Fruit fly (Drosophila melanogaster) whole organism, embryonic: ENCODE results near the gene CG6294.
A peak's percentile ranks its signal among the peaks of the same experiment; 100 is the strongest.

ENCODE experiments used
- Adf1 ChIP-seq: fragments of 200-800 bp; sonication (Bioruptor generic); IDR thresholded peaks from 2 replicates; pipeline ENCODE4 v1.3.6; 2022; ENCODE audit warnings: missing biosample characterization, missing genetic modification characterization
- Atf3 ChIP-seq: fragments of 200-800 bp; sonication (Bioruptor generic); optimal IDR thresholded peaks from 3 replicates; lab custom pipeline; 2016; ENCODE audit warnings: missing biosample characterization, missing genetic modification characterization
- Bgb ChIP-seq: fragments of 200-800 bp; sonication (Bioruptor generic); IDR thresholded peaks from 2 replicates; pipeline ENCODE4 v1.3.6; 2022; ENCODE audit warnings: missing biosample characterization, missing genetic modification characterization; ENCODE audit not compliant: partially characterized antibody
- CG10209 ChIP-seq: fragments of 200-800 bp; sonication (Bioruptor generic); optimal IDR thresholded peaks from 3 replicates; lab custom pipeline; 2017; ENCODE audit warnings: missing biosample characterization, mild to moderate bottlenecking, missing genetic modification characterization, missing genetic modification reagents
- CG11093 ChIP-seq: fragments of 200-800 bp; sonication (Bioruptor generic); IDR thresholded peaks from 3 replicates; pipeline ENCODE4 v1.3.6; 2022; ENCODE audit warnings: missing biosample characterization, missing genetic modification characterization
- CG11695 ChIP-seq: fragments of 200-800 bp; sonication (Bioruptor generic); IDR thresholded peaks from 3 replicates; pipeline ENCODE4 v1.3.6; 2022; ENCODE audit warnings: missing biosample characterization, missing genetic modification characterization
- CG12391 ChIP-seq: fragments of 200-800 bp; sonication (Bioruptor generic); optimal IDR thresholded peaks from 3 replicates; lab custom pipeline; 2018; ENCODE audit warnings: missing biosample characterization, mild to moderate bottlenecking, missing genetic modification characterization, moderate library complexity
- CG13123 ChIP-seq: fragments of 200-800 bp; sonication (Bioruptor generic); optimal IDR thresholded peaks from 2 replicates; lab custom pipeline; 2016; ENCODE audit warnings: missing biosample characterization, missing genetic modification characterization
- CG13775 ChIP-seq: fragments of 200-800 bp; sonication (Bioruptor generic); optimal IDR thresholded peaks from 3 replicates; lab custom pipeline; 2017; ENCODE audit warnings: missing biosample characterization, mild to moderate bottlenecking, missing genetic modification characterization
- CG14441 ChIP-seq: fragments of 200-800 bp; sonication (Bioruptor generic); IDR thresholded peaks from 2 replicates; pipeline ENCODE4 v1.3.6; 2022; ENCODE audit warnings: missing biosample characterization, missing genetic modification characterization
- CG15479 ChIP-seq: fragments of 200-800 bp; sonication (Bioruptor generic); optimal IDR thresholded peaks from 3 replicates; lab custom pipeline; 2019; ENCODE audit warnings: missing biosample characterization, mild to moderate bottlenecking, missing genetic modification characterization, moderate library complexity
- CG1647 ChIP-seq: fragments of 200-800 bp; sonication (Bioruptor generic); optimal IDR thresholded peaks from 3 replicates; lab custom pipeline; 2016; ENCODE audit warnings: missing biosample characterization, missing genetic modification characterization
- CG1832 ChIP-seq: fragments of 200-800 bp; sonication (Bioruptor generic); optimal IDR thresholded peaks from 2 replicates; lab custom pipeline; 2017; ENCODE audit warnings: missing biosample characterization, mild to moderate bottlenecking, missing genetic modification characterization, inconsistent platforms
- CG18764 ChIP-seq: fragments of 200-800 bp; sonication (Bioruptor generic); optimal IDR thresholded peaks from 3 replicates; lab custom pipeline; 2016; ENCODE audit warnings: missing biosample characterization, missing genetic modification characterization
- CG2875 ChIP-seq: fragments of 200-800 bp; sonication (Bioruptor generic); optimal IDR thresholded peaks from 2 replicates; lab custom pipeline; 2017; ENCODE audit warnings: missing biosample characterization, mild to moderate bottlenecking, missing genetic modification characterization, missing genetic modification reagents
- CG30431 ChIP-seq: fragments of 200-800 bp; sonication (Bioruptor generic); optimal IDR thresholded peaks from 2 replicates; lab custom pipeline; 2017; ENCODE audit warnings: missing biosample characterization, missing genetic modification characterization
- CG3995 ChIP-seq: fragments of 200-800 bp; sonication (Bioruptor generic); optimal IDR thresholded peaks from 3 replicates; lab custom pipeline; 2016; ENCODE audit warnings: missing biosample characterization, missing genetic modification characterization
- CG42726 ChIP-seq: fragments of 200-800 bp; sonication (Bioruptor generic); IDR thresholded peaks from 2 replicates; pipeline ENCODE4 v1.3.6; 2022; ENCODE audit warnings: missing biosample characterization, missing genetic modification characterization; ENCODE audit not compliant: partially characterized antibody
- CG4360 ChIP-seq: fragments of 200-800 bp; sonication (Bioruptor generic); IDR thresholded peaks from 2 replicates; pipeline ENCODE4 v1.3.6; 2022; ENCODE audit warnings: missing biosample characterization, missing genetic modification characterization
- CG6689 ChIP-seq: fragments of 200-800 bp; sonication (Bioruptor generic); IDR thresholded peaks from 2 replicates; pipeline ENCODE4 v1.3.6; 2022; ENCODE audit warnings: missing biosample characterization, missing genetic modification characterization
- CG6854 ChIP-seq: fragments of 200-800 bp; sonication (Bioruptor generic); optimal IDR thresholded peaks from 3 replicates; lab custom pipeline; 2017; ENCODE audit warnings: missing biosample characterization, mild to moderate bottlenecking, missing genetic modification characterization
- CG8388 ChIP-seq: fragments of 200-800 bp; sonication (Bioruptor generic); optimal IDR thresholded peaks from 2 replicates; lab custom pipeline; 2019; ENCODE audit warnings: missing biosample characterization, mild to moderate bottlenecking, missing genetic modification characterization, moderate library complexity
- CG9609 ChIP-seq: fragments of 200-800 bp; sonication (Bioruptor generic); optimal IDR thresholded peaks from 3 replicates; lab custom pipeline; 2016; ENCODE audit warnings: missing biosample characterization, missing genetic modification characterization
- CG9932 ChIP-seq: fragments of 200-800 bp; sonication (Bioruptor generic); IDR thresholded peaks from 2 replicates; pipeline ENCODE4 v1.3.6; 2022; ENCODE audit warnings: missing biosample characterization, missing genetic modification characterization
- D ChIP-seq, 2 experiments: fragments of 200-800 bp in 1 of 2; fragments of >200 bp in 1 of 2; sonication (Bioruptor generic) in 1 of 2; optimal IDR thresholded peaks; 2 replicates in 1 of 2; 3 replicates in 1 of 2; lab custom pipeline; 2017; ENCODE audit warnings: mild to moderate bottlenecking in 1 of 2, missing biosample characterization in 1 of 2, missing genetic modification characterization in 1 of 2, missing genetic modification reagents in 1 of 2
- Dbx ChIP-seq: fragments of 200-800 bp; sonication (Bioruptor generic); IDR thresholded peaks from 3 replicates; pipeline ENCODE4 v1.3.6; 2022; ENCODE audit warnings: missing biosample characterization, missing genetic modification characterization
- Doc3 ChIP-seq: fragments of 200-800 bp; sonication (Bioruptor generic); IDR thresholded peaks from 3 replicates; pipeline ENCODE4 v1.3.6; 2022; ENCODE audit warnings: missing biosample characterization, missing genetic modification characterization; ENCODE audit not compliant: partially characterized antibody
- ERR ChIP-seq: fragments of 200-800 bp; sonication (Bioruptor generic); optimal IDR thresholded peaks from 2 replicates; lab custom pipeline; 2016; ENCODE audit warnings: missing biosample characterization, missing genetic modification characterization
- Fer1 ChIP-seq: fragments of 200-800 bp; sonication (Bioruptor generic); optimal IDR thresholded peaks from 2 replicates; lab custom pipeline; 2017; ENCODE audit warnings: missing biosample characterization, mild to moderate bottlenecking, missing genetic modification characterization
- Hsf ChIP-seq: fragments of 200-800 bp; sonication (Bioruptor generic); optimal IDR thresholded peaks from 3 replicates; lab custom pipeline; 2016; ENCODE audit warnings: missing biosample characterization, missing genetic modification characterization
- Lhr ChIP-seq: fragments of 200-800 bp; sonication (Bioruptor generic); optimal IDR thresholded peaks from 3 replicates; lab custom pipeline; 2017; ENCODE audit warnings: mild to moderate bottlenecking, missing biosample characterization, missing genetic modification reagents, missing genetic modification characterization
- Oli ChIP-seq: fragments of 200-800 bp; sonication (Bioruptor generic); optimal IDR thresholded peaks from 2 replicates; lab custom pipeline; 2018; ENCODE audit warnings: missing biosample characterization, mild to moderate bottlenecking, missing genetic modification characterization, moderate library complexity
- Sin3A ChIP-seq: fragments of >200 bp; optimal IDR thresholded peaks from 2 replicates; lab custom pipeline; 2018
- Tbp ChIP-seq: fragments of >200 bp; optimal IDR thresholded peaks from 2 replicates; lab custom pipeline; 2018; ENCODE audit warnings: missing biosample characterization, missing genetic modification characterization
- Trl ChIP-seq, 3 experiments: fragments of >200 bp in 2 of 3; fragments of 200-800 bp in 1 of 3; sonication (Bioruptor generic) in 1 of 3; optimal IDR thresholded peaks; 2 replicates in 1 of 3; 3 replicates in 2 of 3; lab custom pipeline; 2016 to 2017; ENCODE audit warnings: missing biosample characterization in 1 of 3, missing genetic modification characterization in 1 of 3
- bcd ChIP-seq: fragments of 200-800 bp; sonication (Bioruptor generic); optimal IDR thresholded peaks from 2 replicates; lab custom pipeline; 2017; ENCODE audit warnings: missing biosample characterization, mild to moderate bottlenecking, missing genetic modification characterization
- crol ChIP-seq: fragments of 200-800 bp; sonication (Bioruptor generic); IDR thresholded peaks from 2 replicates; pipeline ENCODE4 v1.3.6; 2022; ENCODE audit warnings: missing biosample characterization, missing genetic modification characterization
- dpn ChIP-seq, 2 experiments: fragments of 200-800 bp; sonication (Bioruptor generic); optimal IDR thresholded peaks; 3 replicates each; lab custom pipeline; 2016; ENCODE audit warnings: missing biosample characterization in 2 of 2, missing genetic modification characterization in 2 of 2
- gfzf ChIP-seq: fragments of 200-800 bp; sonication (Bioruptor generic); optimal IDR thresholded peaks from 2 replicates; lab custom pipeline; 2016; ENCODE audit warnings: missing biosample characterization, mild to moderate bottlenecking, missing genetic modification characterization, moderate library complexity
- gro ChIP-seq: fragments of 200-800 bp; sonication (Bioruptor generic); optimal IDR thresholded peaks from 2 replicates; lab custom pipeline; 2016; ENCODE audit warnings: missing biosample characterization, missing genetic modification characterization
- nau ChIP-seq: fragments of 200-800 bp; sonication (Bioruptor generic); optimal IDR thresholded peaks from 3 replicates; lab custom pipeline; 2017; ENCODE audit warnings: missing biosample characterization, mild to moderate bottlenecking, missing genetic modification characterization, missing genetic modification reagents
- p53 ChIP-seq: fragments of 200-800 bp; sonication (Bioruptor generic); optimal IDR thresholded peaks from 2 replicates; lab custom pipeline; 2016; ENCODE audit warnings: missing biosample characterization, missing genetic modification characterization
- peb ChIP-seq: fragments of 200-800 bp; sonication (Bioruptor generic); IDR thresholded peaks from 2 replicates; pipeline ENCODE4 v1.3.6; 2022; ENCODE audit warnings: missing biosample characterization, missing genetic modification characterization
- schlank ChIP-seq: fragments of 200-800 bp; sonication (Bioruptor generic); optimal IDR thresholded peaks from 2 replicates; lab custom pipeline; 2018; ENCODE audit warnings: missing biosample characterization, mild to moderate bottlenecking, missing genetic modification characterization
- sisA ChIP-seq: fragments of 200-800 bp; sonication (Bioruptor generic); IDR thresholded peaks from 2 replicates; pipeline ENCODE4 v1.3.6; 2022; ENCODE audit warnings: missing biosample characterization, missing genetic modification characterization
- sr ChIP-seq: fragments of 200-800 bp; sonication (Bioruptor generic); IDR thresholded peaks from 3 replicates; pipeline ENCODE4 v1.3.6; 2022; ENCODE audit warnings: missing biosample characterization, missing genetic modification characterization
- stc ChIP-seq: fragments of 200-800 bp; sonication (Bioruptor generic); IDR thresholded peaks from 2 replicates; pipeline ENCODE4 v1.3.6; 2022; ENCODE audit warnings: missing biosample characterization, missing genetic modification characterization
- stwl ChIP-seq: fragments of 200-800 bp; sonication (Bioruptor generic); optimal IDR thresholded peaks from 3 replicates; lab custom pipeline; 2018; ENCODE audit warnings: missing biosample characterization, mild to moderate bottlenecking, missing genetic modification characterization, moderate library complexity
- tgo ChIP-seq: fragments of 200-800 bp; sonication (Bioruptor generic); IDR thresholded peaks from 3 replicates; pipeline ENCODE4 v1.3.6; 2022; ENCODE audit warnings: missing biosample characterization, missing genetic modification characterization
- yki ChIP-seq: fragments of >200 bp; optimal IDR thresholded peaks from 3 replicates; lab custom pipeline; 2018
- zf30C ChIP-seq: fragments of 200-800 bp; sonication (Bioruptor generic); optimal IDR thresholded peaks from 3 replicates; lab custom pipeline; 2018; ENCODE audit warnings: missing biosample characterization, mild to moderate bottlenecking, missing genetic modification characterization

CG6294 gene

dm6 chrX:15475367-15475789 lies 12.9 kb downstream of the CG6294 start, which contains the start of gene mh (continued):
- TF ChIP-seq CG3995 (GFP tag; lab: Kevin White, UChicago) (peak; percentile 24), CG15479 (GFP tag; lab: Kevin White, UChicago) (no peak), CG14441 (GFP tag; lab: Robert Waterston, UW) (peak; percentile 30; the same call in 1 of the 2 replicates), schlank (tag; lab: Kevin White, UChicago) (no peak), Atf3 (GFP tag; lab: Kevin White, UChicago) (no peak), gro (GFP tag; lab: Kevin White, UChicago) (no peak), CG30431 (GFP tag; lab: Kevin White, UChicago) (no peak), CG11093 (GFP tag; lab: Robert Waterston, UW) (no peak), stc (GFP tag; lab: Robert Waterston, UW) (no peak), D (optimal IDR thresholded peaks at IDR 0.05; lab: Kevin White, UChicago) (no peak), D (GFP tag; optimal IDR thresholded peaks at IDR 0.05; lab: Kevin White, UChicago) (no peak), Trl (optimal IDR thresholded peaks at IDR 0.05; lab: Kevin White, UChicago) (no peak), Trl (GFP tag; optimal IDR thresholded peaks at IDR 0.05; lab: Kevin White, UChicago) (no peak), ERR (GFP tag; lab: Kevin White, UChicago) (no peak), CG9932 (GFP tag; lab: Robert Waterston, UW) (peak; percentile 45; the same call in 1 of the 2 replicates), Lhr (peak; percentile 14), yki (no peak), CG13123 (GFP tag; lab: Kevin White, UChicago) (no peak), Sin3A (lab: Kevin White, UChicago) (peak; percentile 42), gfzf (GFP tag; lab: Kevin White, UChicago) (peak; percentile 73), peb (GFP tag; lab: Robert Waterston, UW) (no peak), tgo (peak; percentile 26; the same call in 1 of the 3 replicates), Dbx (GFP tag; lab: Robert Waterston, UW) (no peak), CG1647 (GFP tag; lab: Kevin White, UChicago) (no peak), Oli (tag; lab: Kevin White, UChicago) (peak; percentile 9), CG9609 (no peak), Adf1 (GFP tag; lab: Robert Waterston, UW) (no peak), CG6689 (peak; percentile 52; the same call in 1 of the 2 replicates), zf30C (GFP tag; lab: Kevin White, UChicago) (no peak), Tbp (no peak), sisA (GFP tag; lab: Robert Waterston, UW) (peak; percentile 50), CG6854 (GFP tag; lab: Kevin White, UChicago) (no peak), CG12391 (tag; lab: Kevin White, UChicago) (peak; percentile 38), CG4360 (GFP tag; lab: Robert Waterston, UW) (no peak), CG18764 (no peak), dpn (GFP tag; optimal IDR thresholded peaks at IDR 0.05; lab: Kevin White, UChicago) (peak in 1 of 2 experiments; percentile 49), sr (no peak), stwl (tag; lab: Kevin White, UChicago) (peak; percentile 38), p53 (no peak), Hsf (GFP tag; lab: Kevin White, UChicago) (peak; percentile 30), CG1832 (GFP tag; lab: Kevin White, UChicago) (no peak), nau (no peak), CG11695 (GFP tag; lab: Robert Waterston, UW) (no peak), Bgb (GFP tag; lab: Robert Waterston, UW) (peak; percentile 60), CG42726 (GFP tag; lab: Robert Waterston, UW) (0 out of 2 replicates have a peak, but pooled peaks have one; percentile 28), bcd (GFP tag; lab: Kevin White, UChicago) (peak; percentile 28), CG2875 (GFP tag; lab: Kevin White, UChicago) (no peak), CG13775 (GFP tag; lab: Kevin White, UChicago) (peak; percentile 64), CG10209 (no peak), Doc3 (0 out of 3 replicates have a peak, but pooled peaks have one; percentile 39), Fer1 (peak; percentile 20), crol (GFP tag; lab: Robert Waterston, UW) (no peak), CG8388 (GFP tag; lab: Kevin White, UChicago) (no peak)
